Fruit fly (Drosophila melanogaster) whole organism, adult: ENCODE results near the gene TpnC25D.

Source experiments
- CG11617 ChIP-seq: fragments of 200-800 bp; sonication (Bioruptor generic); optimal IDR thresholded peaks from 2 replicates; lab custom pipeline; 2017; ENCODE audit warnings: mild to moderate bottlenecking, missing biosample characterization, missing genetic modification reagents, missing genetic modification characterization
- CG12768 ChIP-seq: fragments of 200-800 bp; sonication (Bioruptor generic); optimal IDR thresholded peaks from 2 replicates; lab custom pipeline; 2017; ENCODE audit warnings: missing biosample characterization, missing genetic modification characterization, mild to moderate bottlenecking, moderate library complexity, missing genetic modification reagents
- CG14711 ChIP-seq: fragments of 200-800 bp; sonication (Bioruptor generic); optimal IDR thresholded peaks from 2 replicates; lab custom pipeline; 2018; ENCODE audit warnings: missing biosample characterization, mild to moderate bottlenecking, missing genetic modification characterization, moderate library complexity
- CG1620 ChIP-seq: fragments of 200-800 bp; sonication (Bioruptor generic); optimal IDR thresholded peaks from 2 replicates; lab custom pipeline; 2016; ENCODE audit warnings: missing biosample characterization, missing genetic modification characterization
- CG33017 ChIP-seq: fragments of 200-800 bp; sonication (Bioruptor generic); optimal IDR thresholded peaks from 2 replicates; lab custom pipeline; 2018; ENCODE audit warnings: missing biosample characterization, mild to moderate bottlenecking, missing genetic modification characterization, moderate library complexity
- CG5204 ChIP-seq: fragments of 200-800 bp; sonication (Bioruptor generic); optimal IDR thresholded peaks from 2 replicates; lab custom pipeline; 2016; ENCODE audit warnings: missing biosample characterization, missing genetic modification characterization
- CG7045 ChIP-seq: fragments of 200-800 bp; sonication (Bioruptor generic); optimal IDR thresholded peaks from 2 replicates; lab custom pipeline; 2017; ENCODE audit warnings: missing biosample characterization, mild to moderate bottlenecking, missing genetic modification characterization
- CG7101 ChIP-seq: fragments of 200-800 bp; sonication (Bioruptor generic); optimal IDR thresholded peaks from 2 replicates; lab custom pipeline; 2018; ENCODE audit warnings: missing biosample characterization, mild to moderate bottlenecking, missing genetic modification characterization, moderate library complexity
- Clk ChIP-seq: fragments of 200-800 bp; sonication (Bioruptor generic); optimal IDR thresholded peaks from 2 replicates; lab custom pipeline; 2017; ENCODE audit warnings: missing biosample characterization, missing genetic modification characterization
- Crg-1 ChIP-seq: fragments of 200-800 bp; sonication (Bioruptor generic); optimal IDR thresholded peaks from 2 replicates; lab custom pipeline; 2016; ENCODE audit warnings: missing biosample characterization, missing genetic modification characterization
- Hr96 ChIP-seq: fragments of 200-800 bp; sonication (Bioruptor generic); optimal IDR thresholded peaks from 2 replicates; lab custom pipeline; 2016; ENCODE audit warnings: missing biosample characterization, missing genetic modification characterization
- Mnt ChIP-seq: fragments of 200-800 bp; sonication (Bioruptor generic); optimal IDR thresholded peaks from 2 replicates; lab custom pipeline; 2016; ENCODE audit warnings: missing biosample characterization, mild to moderate bottlenecking, missing genetic modification characterization
- bab1 ChIP-seq: fragments of 200-800 bp; sonication (Bioruptor generic); optimal IDR thresholded peaks from 3 replicates; lab custom pipeline; 2019; ENCODE audit warnings: missing biosample characterization, mild to moderate bottlenecking, missing genetic modification characterization, moderate library complexity
- cic ChIP-seq: fragments of 200-800 bp; sonication (Bioruptor generic); optimal IDR thresholded peaks from 2 replicates; lab custom pipeline; 2017; ENCODE audit warnings: missing biosample characterization, mild to moderate bottlenecking, missing genetic modification characterization, moderate library complexity
- cnc ChIP-seq, 2 experiments: fragments of >200 bp; optimal IDR thresholded peaks; 2 replicates each; lab custom pipeline; 2017
- kay ChIP-seq: fragments of 200-800 bp; sonication (Bioruptor generic); peaks from one replicate; lab custom pipeline; 2016; ENCODE audit warnings: missing biosample characterization, missing genetic modification characterization, borderline replicate concordance
- ovo ChIP-seq: fragments of 200-800 bp; sonication (Bioruptor generic); optimal IDR thresholded peaks from 2 replicates; lab custom pipeline; 2016; ENCODE audit warnings: missing biosample characterization, missing genetic modification characterization
- pad ChIP-seq: fragments of 200-800 bp; sonication (Bioruptor generic); optimal IDR thresholded peaks from 3 replicates; lab custom pipeline; 2017; ENCODE audit warnings: missing biosample characterization, missing genetic modification characterization, mild to moderate bottlenecking, moderate library complexity, missing genetic modification reagents
- tj ChIP-seq: fragments of 200-800 bp; sonication (Bioruptor generic); optimal IDR thresholded peaks from 3 replicates; lab custom pipeline; 2017; ENCODE audit warnings: missing biosample characterization, mild to moderate bottlenecking, missing genetic modification characterization, moderate library complexity
- toe ChIP-seq: fragments of 200-800 bp; sonication (Bioruptor generic); optimal IDR thresholded peaks from 2 replicates; lab custom pipeline; 2016; ENCODE audit warnings: missing biosample characterization, missing genetic modification characterization

Gene TpnC25D

dm6 chr2L:5216442-5216841, at the start of gene TpnC25D, which contains the start of gene CG14034:
TpnC25D (plus strand) TSS chr2L:5216701.
CG14034 (minus strand) TSS chr2L:5216542.
- TF ChIP-seq Clk (no peak), CG7045 (GFP tag; lab: Kevin White, UChicago) (no peak), bab1 (no peak), CG7101 (tag; lab: Kevin White, UChicago) (no peak), cic (GFP tag; lab: Kevin White, UChicago) (no peak), CG14711 (tag; lab: Kevin White, UChicago) (no peak), cnc (optimal IDR thresholded peaks at IDR 0.05; lab: Kevin White, UChicago) (no peak), CG1620 (GFP tag; lab: Kevin White, UChicago) (no peak), pad (GFP tag; lab: Kevin White, UChicago) (no peak), tj (no peak), toe (GFP tag; lab: Kevin White, UChicago) (no peak), CG12768 (GFP tag; lab: Kevin White, UChicago) (no peak), Mnt (no peak), CG5204 (no peak), Hr96 (GFP tag; lab: Kevin White, UChicago) (no peak), Crg-1 (GFP tag; lab: Kevin White, UChicago) (no peak), kay (no peak), CG11617 (no peak), CG33017 (no peak), ovo (no peak)

- TF ChIP-seq CG12768 (GFP tag; lab: Kevin White, UChicago) (no peak), Hr96 (GFP tag; lab: Kevin White, UChicago) (no peak), pad (GFP tag; lab: Kevin White, UChicago) (no peak), CG11617 (no peak), CG7101 (tag; lab: Kevin White, UChicago) (no peak), CG7045 (GFP tag; lab: Kevin White, UChicago) (no peak), toe (GFP tag; lab: Kevin White, UChicago) (no peak), bab1 (no peak), Crg-1 (GFP tag; lab: Kevin White, UChicago) (no peak), CG5204 (no peak), CG33017 (no peak)
Observed at dm6 chr2L:5186543-5186942, 30.0 kb upstream of the TpnC25D start.

dm6 chr2L:5195639-5196038, 20.9 kb upstream of the TpnC25D start:
- TF ChIP-seq tj: no peak
- TF ChIP-seq Mnt: no peak
- no peak for TF ChIP-seq Hr96 (GFP tag; lab: Kevin White, UChicago)
- TF ChIP-seq CG7045 (GFP tag; lab: Kevin White, UChicago): no peak
- no peak for TF ChIP-seq CG7101 (tag; lab: Kevin White, UChicago)
- TF ChIP-seq bab1: no peak
- no peak for TF ChIP-seq Crg-1 (GFP tag; lab: Kevin White, UChicago)
- TF ChIP-seq CG1620 (GFP tag; lab: Kevin White, UChicago): no peak
- no peak for TF ChIP-seq kay
- no peak for TF ChIP-seq CG11617
- TF ChIP-seq CG14711 (tag; lab: Kevin White, UChicago): no peak
- TF ChIP-seq Clk: no peak
- TF ChIP-seq pad (GFP tag; lab: Kevin White, UChicago): no peak
- no peak for TF ChIP-seq CG12768 (GFP tag; lab: Kevin White, UChicago)
- no peak for TF ChIP-seq CG5204
- TF ChIP-seq ovo: no peak
- TF ChIP-seq cic (GFP tag; lab: Kevin White, UChicago): no peak
- no peak for TF ChIP-seq toe (GFP tag; lab: Kevin White, UChicago)

dm6 chr2L:5196684-5197083, 19.8 kb upstream of the TpnC25D start:
- TF ChIP-seq CG7045 (GFP tag; lab: Kevin White, UChicago) (no peak), Clk (no peak), CG5204 (no peak), CG11617 (no peak), ovo (no peak), CG14711 (tag; lab: Kevin White, UChicago) (no peak), CG12768 (GFP tag; lab: Kevin White, UChicago) (no peak), Hr96 (GFP tag; lab: Kevin White, UChicago) (no peak), CG33017 (no peak)

dm6 chr2L:5197200-5197599, 19.3 kb upstream of the TpnC25D start:
- TF ChIP-seq Crg-1 (GFP tag; lab: Kevin White, UChicago): no peak
- no peak for TF ChIP-seq CG11617
- no peak for TF ChIP-seq pad (GFP tag; lab: Kevin White, UChicago)
- TF ChIP-seq cnc (optimal IDR thresholded peaks at IDR 0.05; lab: Kevin White, UChicago): no peak
- TF ChIP-seq kay: no peak
- TF ChIP-seq CG12768 (GFP tag; lab: Kevin White, UChicago): no peak
- TF ChIP-seq cic (GFP tag; lab: Kevin White, UChicago): no peak
- TF ChIP-seq ovo: no peak
- no peak for TF ChIP-seq bab1
- no peak for TF ChIP-seq CG5204
- TF ChIP-seq CG14711 (tag; lab: Kevin White, UChicago): no peak
- TF ChIP-seq Mnt: no peak
- no peak for TF ChIP-seq CG7045 (GFP tag; lab: Kevin White, UChicago)
- TF ChIP-seq tj: no peak
- TF ChIP-seq CG1620 (GFP tag; lab: Kevin White, UChicago): no peak
- TF ChIP-seq Hr96 (GFP tag; lab: Kevin White, UChicago): no peak
- TF ChIP-seq CG7101 (tag; lab: Kevin White, UChicago): no peak
- no peak for TF ChIP-seq Clk
- no peak for TF ChIP-seq toe (GFP tag; lab: Kevin White, UChicago)

dm6 chr2L:5206964-5207585, 9.4 kb upstream of the TpnC25D start, which contains the start of gene Cyp28d2:
Cyp28d2 (plus strand) TSS chr2L:5207267.
- TF ChIP-seq cic (GFP tag; lab: Kevin White, UChicago) (no peak), CG7045 (GFP tag; lab: Kevin White, UChicago) (no peak), kay (no peak), bab1 (no peak), CG14711 (tag; lab: Kevin White, UChicago) (no peak), CG1620 (GFP tag; lab: Kevin White, UChicago) (no peak), pad (GFP tag; lab: Kevin White, UChicago) (no peak), Crg-1 (GFP tag; lab: Kevin White, UChicago) (no peak), cnc (optimal IDR thresholded peaks at IDR 0.05; lab: Kevin White, UChicago) (no peak), CG7101 (tag; lab: Kevin White, UChicago) (no peak)
